Fruit fly (Drosophila melanogaster) whole organism, embryonic: ENCODE data around the gene MED28.

ENCODE experiments used
- BtbVII ChIP-seq: fragments of 200-800 bp; sonication (Bioruptor generic); optimal IDR thresholded peaks from 3 replicates; lab custom pipeline; 2017; ENCODE audit warnings: missing biosample characterization, mild to moderate bottlenecking, missing genetic modification characterization
- CG10274 ChIP-seq: fragments of 200-800 bp; sonication (Bioruptor generic); optimal IDR thresholded peaks from 3 replicates; lab custom pipeline; 2017; ENCODE audit warnings: missing biosample characterization, mild to moderate bottlenecking, missing genetic modification characterization
- CG11456 ChIP-seq: fragments of 200-800 bp; sonication (Bioruptor generic); IDR thresholded peaks from 3 replicates; pipeline ENCODE4 v1.3.6; 2022; ENCODE audit warnings: missing biosample characterization, missing genetic modification characterization
- CG12155 ChIP-seq: fragments of 200-800 bp; sonication (Bioruptor generic); optimal IDR thresholded peaks from 3 replicates; lab custom pipeline; 2016; ENCODE audit warnings: missing biosample characterization, missing genetic modification characterization
- CG12299 ChIP-seq: fragments of 200-800 bp; sonication (Bioruptor generic); optimal IDR thresholded peaks from 2 replicates; lab custom pipeline; 2018; ENCODE audit warnings: missing biosample characterization, mild to moderate bottlenecking, missing genetic modification characterization
- CG1233 ChIP-seq: fragments of 200-800 bp; sonication (Bioruptor generic); optimal IDR thresholded peaks from 4 replicates; lab custom pipeline; 2018; ENCODE audit warnings: missing biosample characterization, mild to moderate bottlenecking, missing genetic modification characterization
- CG13123 ChIP-seq: fragments of 200-800 bp; sonication (Bioruptor generic); optimal IDR thresholded peaks from 2 replicates; lab custom pipeline; 2016; ENCODE audit warnings: missing biosample characterization, missing genetic modification characterization
- CG14014 ChIP-seq: fragments of 200-800 bp; sonication (Bioruptor generic); IDR thresholded peaks from 2 replicates; pipeline ENCODE4 v1.3.6; 2022; ENCODE audit warnings: missing biosample characterization, missing genetic modification characterization
- CG2116 ChIP-seq: fragments of 200-800 bp; sonication (Bioruptor generic); optimal IDR thresholded peaks from 3 replicates; lab custom pipeline; 2018; ENCODE audit warnings: missing biosample characterization, mild to moderate bottlenecking, missing genetic modification characterization
- CG31441 ChIP-seq: fragments of 200-800 bp; sonication (Bioruptor generic); IDR thresholded peaks from 2 replicates; pipeline ENCODE4 v1.3.6; 2022; ENCODE audit warnings: missing biosample characterization, missing genetic modification characterization
- CG3995 ChIP-seq: fragments of 200-800 bp; sonication (Bioruptor generic); optimal IDR thresholded peaks from 3 replicates; lab custom pipeline; 2016; ENCODE audit warnings: missing biosample characterization, missing genetic modification characterization
- CG42726 ChIP-seq: fragments of 200-800 bp; sonication (Bioruptor generic); IDR thresholded peaks from 2 replicates; pipeline ENCODE4 v1.3.6; 2022; ENCODE audit warnings: missing biosample characterization, missing genetic modification characterization; ENCODE audit not compliant: partially characterized antibody
- CG6175 ChIP-seq: fragments of 200-800 bp; sonication (Bioruptor generic); IDR thresholded peaks from 3 replicates; pipeline ENCODE4 v1.3.6; 2022; ENCODE audit warnings: missing biosample characterization, missing genetic modification characterization
- CG7372 ChIP-seq: fragments of 200-800 bp; sonication (Bioruptor generic); IDR thresholded peaks from 2 replicates; pipeline ENCODE4 v1.3.6; 2022; ENCODE audit warnings: missing biosample characterization, missing genetic modification characterization
- CG7928 ChIP-seq: fragments of 200-800 bp; sonication (Bioruptor generic); optimal IDR thresholded peaks from 2 replicates; lab custom pipeline; 2017; ENCODE audit warnings: missing biosample characterization, mild to moderate bottlenecking, missing genetic modification characterization
- CG9932 ChIP-seq: fragments of 200-800 bp; sonication (Bioruptor generic); IDR thresholded peaks from 2 replicates; pipeline ENCODE4 v1.3.6; 2022; ENCODE audit warnings: missing biosample characterization, missing genetic modification characterization
- CkIIα-i1 ChIP-seq: fragments of 200-800 bp; sonication (Bioruptor generic); IDR thresholded peaks from 2 replicates; pipeline ENCODE4 v1.3.6; 2022; ENCODE audit warnings: missing biosample characterization, missing genetic modification characterization
- D19A ChIP-seq: fragments of 200-800 bp; optimal IDR thresholded peaks from 3 replicates; lab custom pipeline; 2019; ENCODE audit warnings: missing biosample characterization, mild to moderate bottlenecking, missing genetic modification characterization, moderate library complexity
- Dfd ChIP-seq, 2 experiments: fragments of >200 bp; optimal IDR thresholded peaks; 2 replicates each; lab custom pipeline; 2017; ENCODE audit warnings: missing biosample characterization in 2 of 2, missing genetic modification characterization in 2 of 2
- HLH3B ChIP-seq: fragments of 200-800 bp; sonication (Bioruptor generic); IDR thresholded peaks from 2 replicates; pipeline ENCODE4 v1.3.6; 2022; ENCODE audit warnings: missing biosample characterization, missing genetic modification characterization
- HmgD ChIP-seq: fragments of 200-800 bp; sonication (Bioruptor generic); optimal IDR thresholded peaks from 3 replicates; lab custom pipeline; 2016; ENCODE audit warnings: missing biosample characterization, missing genetic modification characterization
- Hmx ChIP-seq: fragments of 200-800 bp; sonication (Bioruptor generic); optimal IDR thresholded peaks from 2 replicates; lab custom pipeline; 2016; ENCODE audit warnings: missing biosample characterization, missing genetic modification characterization
- Meics ChIP-seq: fragments of 200-800 bp; sonication (Bioruptor generic); optimal IDR thresholded peaks from 2 replicates; lab custom pipeline; 2017; ENCODE audit warnings: missing biosample characterization, mild to moderate bottlenecking, missing genetic modification characterization
- NK7.1 ChIP-seq: fragments of 200-800 bp; sonication (Bioruptor generic); optimal IDR thresholded peaks from 3 replicates; lab custom pipeline; 2016; ENCODE audit warnings: missing biosample characterization, missing genetic modification characterization
- Nf-YB ChIP-seq: fragments of 200-800 bp; sonication (Bioruptor generic); optimal IDR thresholded peaks from 3 replicates; lab custom pipeline; 2019; ENCODE audit warnings: missing biosample characterization, mild to moderate bottlenecking, missing genetic modification characterization, moderate library complexity
- Oaz ChIP-seq: fragments of 200-800 bp; sonication (Bioruptor generic); IDR thresholded peaks from 2 replicates; pipeline ENCODE4 v1.3.6; 2022; ENCODE audit warnings: missing biosample characterization, missing genetic modification characterization
- Ptx1 ChIP-seq: fragments of 200-800 bp; sonication (Bioruptor generic); IDR thresholded peaks from 2 replicates; pipeline ENCODE4 v1.3.6; 2022; ENCODE audit warnings: missing biosample characterization, missing genetic modification characterization
- Side ChIP-seq: fragments of 200-800 bp; sonication (Bioruptor generic); optimal IDR thresholded peaks from 2 replicates; lab custom pipeline; 2016; ENCODE audit warnings: missing biosample characterization, missing genetic modification characterization
- TFAM ChIP-seq: fragments of 200-800 bp; sonication (Bioruptor generic); optimal IDR thresholded peaks from 2 replicates; lab custom pipeline; 2017; ENCODE audit warnings: missing biosample characterization, missing genetic modification characterization, inconsistent platforms
- ase ChIP-seq: fragments of 200-800 bp; sonication (Bioruptor generic); IDR thresholded peaks from 3 replicates; pipeline ENCODE4 v1.3.6; 2022; ENCODE audit warnings: missing biosample characterization, missing genetic modification characterization
- ci ChIP-seq: fragments of 200-800 bp; sonication (Bioruptor generic); IDR thresholded peaks from 3 replicates; pipeline ENCODE4 v1.3.6; 2022; ENCODE audit warnings: missing biosample characterization, missing genetic modification characterization
- dimm ChIP-seq: fragments of 200-800 bp; sonication (Bioruptor generic); IDR thresholded peaks from 2 replicates; pipeline ENCODE4 v1.3.6; 2022; ENCODE audit warnings: missing biosample characterization, missing genetic modification characterization
- fd102C ChIP-seq: fragments of 200-800 bp; sonication (Bioruptor generic); optimal IDR thresholded peaks from 2 replicates; lab custom pipeline; 2018; ENCODE audit warnings: missing biosample characterization, mild to moderate bottlenecking, missing genetic modification characterization, moderate library complexity
- gfzf ChIP-seq: fragments of 200-800 bp; sonication (Bioruptor generic); optimal IDR thresholded peaks from 2 replicates; lab custom pipeline; 2016; ENCODE audit warnings: missing biosample characterization, mild to moderate bottlenecking, missing genetic modification characterization, moderate library complexity
- gt ChIP-seq: fragments of 200-800 bp; sonication (Bioruptor generic); IDR thresholded peaks from 2 replicates; pipeline ENCODE4 v1.3.6; 2022; ENCODE audit warnings: missing biosample characterization, missing genetic modification characterization
- hb ChIP-seq: fragments of 200-800 bp; sonication (Bioruptor generic); IDR thresholded peaks from 3 replicates; pipeline ENCODE4 v1.3.6; 2022; ENCODE audit warnings: missing biosample characterization, missing genetic modification characterization; ENCODE audit not compliant: partially characterized antibody
- hbn ChIP-seq: fragments of 200-800 bp; sonication (Bioruptor generic); IDR thresholded peaks from 2 replicates; pipeline ENCODE4 v1.3.6; 2022; ENCODE audit warnings: missing biosample characterization, missing genetic modification characterization; ENCODE audit not compliant: partially characterized antibody
- kah ChIP-seq: fragments of 200-800 bp; sonication (Bioruptor generic); optimal IDR thresholded peaks from 2 replicates; lab custom pipeline; 2018; ENCODE audit warnings: missing biosample characterization, mild to moderate bottlenecking, missing genetic modification characterization
- lab ChIP-seq: fragments of 200-800 bp; sonication (Bioruptor generic); optimal IDR thresholded peaks from 3 replicates; lab custom pipeline; 2017; ENCODE audit warnings: missing biosample characterization, missing genetic modification characterization, mild to moderate bottlenecking, moderate library complexity, missing genetic modification reagents
- mirr ChIP-seq: fragments of 200-800 bp; sonication (Bioruptor generic); optimal IDR thresholded peaks from 3 replicates; lab custom pipeline; 2018; ENCODE audit warnings: missing biosample characterization, mild to moderate bottlenecking, missing genetic modification characterization
- nerfin-2 ChIP-seq: fragments of 200-800 bp; sonication (Bioruptor generic); IDR thresholded peaks from 2 replicates; pipeline ENCODE4 v1.3.6; 2022; ENCODE audit warnings: missing biosample characterization, missing genetic modification characterization; ENCODE audit not compliant: partially characterized antibody
- pan ChIP-seq, 4 experiments: fragments of >200 bp in 3 of 4; fragments of 200-800 bp in 1 of 4; sonication (Bioruptor generic) in 1 of 4; optimal IDR thresholded peaks in 3 of 4; IDR thresholded peaks in 1 of 4; 2 replicates each; pipeline versions ENCODE4 v1.3.6 to Lab custom; 2017 to 2022; ENCODE audit warnings: missing biosample characterization in 2 of 4, missing genetic modification characterization in 2 of 4, mixed read lengths in 1 of 4
- pb ChIP-seq: fragments of 200-800 bp; sonication (Bioruptor generic); optimal IDR thresholded peaks from 3 replicates; lab custom pipeline; 2016; ENCODE audit warnings: missing biosample characterization, missing genetic modification characterization
- pita ChIP-seq: fragments of 200-800 bp; sonication (Bioruptor generic); optimal IDR thresholded peaks from 2 replicates; lab custom pipeline; 2017; ENCODE audit warnings: missing biosample characterization, mild to moderate bottlenecking, missing genetic modification characterization
- pnt ChIP-seq: fragments of 200-800 bp; sonication (Bioruptor generic); optimal IDR thresholded peaks from 3 replicates; lab custom pipeline; 2016; ENCODE audit warnings: missing biosample characterization, missing genetic modification characterization
- pum ChIP-seq: fragments of 200-800 bp; sonication (Bioruptor generic); optimal IDR thresholded peaks from 2 replicates; lab custom pipeline; 2016; ENCODE audit warnings: missing biosample characterization, missing genetic modification characterization
- pzg ChIP-seq: fragments of 200-800 bp; sonication (Bioruptor generic); optimal IDR thresholded peaks from 3 replicates; lab custom pipeline; 2018; ENCODE audit warnings: missing biosample characterization, mild to moderate bottlenecking, missing genetic modification characterization, moderate library complexity
- row ChIP-seq: fragments of 200-800 bp; sonication (Bioruptor generic); IDR thresholded peaks from 3 replicates; pipeline ENCODE4 v1.3.6; 2022; ENCODE audit warnings: missing biosample characterization, missing genetic modification characterization
- sr ChIP-seq: fragments of 200-800 bp; sonication (Bioruptor generic); IDR thresholded peaks from 3 replicates; pipeline ENCODE4 v1.3.6; 2022; ENCODE audit warnings: missing biosample characterization, missing genetic modification characterization
- usp ChIP-seq: fragments of >200 bp; optimal IDR thresholded peaks from 2 replicates; lab custom pipeline; 2017; ENCODE audit warnings: missing biosample characterization, missing genetic modification characterization
- vfl ChIP-seq: fragments of 200-800 bp; sonication (Bioruptor generic); optimal IDR thresholded peaks from 2 replicates; lab custom pipeline; 2016; ENCODE audit warnings: missing biosample characterization, missing genetic modification characterization
- zen2 ChIP-seq: fragments of 200-800 bp; sonication (Bioruptor generic); IDR thresholded peaks from 3 replicates; pipeline ENCODE4 v1.3.6; 2022; ENCODE audit warnings: missing biosample characterization, missing genetic modification characterization; ENCODE audit not compliant: partially characterized antibody

MED28 gene

dm6 chr3R:25476744-25477143, at the start of gene MED28, which contains the start of gene CG4553 (continued):
- TF ChIP-seq Nf-YB = no peak
- TF ChIP-seq CG12299 (tag; lab: Kevin White, UChicago) = no peak
- no peak for TF ChIP-seq lab (GFP tag; lab: Kevin White, UChicago)
- TF ChIP-seq Meics (GFP tag; lab: Kevin White, UChicago) = no peak
- TF ChIP-seq pb (GFP tag; lab: Kevin White, UChicago) = no peak
- no peak for TF ChIP-seq dimm (GFP tag; lab: Robert Waterston, UW)
- TF ChIP-seq CG7928 = no peak
- TF ChIP-seq NK7.1 (GFP tag; lab: Kevin White, UChicago) = no peak
- no peak for TF ChIP-seq Dfd (GFP tag; optimal IDR thresholded peaks at IDR 0.05; lab: Kevin White, UChicago)
- TF ChIP-seq Side (GFP tag; lab: Kevin White, UChicago) = no peak
- no peak for TF ChIP-seq sr
- peak; percentile 82 for TF ChIP-seq CG2116
- TF ChIP-seq HLH3B (GFP tag; lab: Robert Waterston, UW) = no peak
- TF ChIP-seq CG1233 (GFP tag; lab: Kevin White, UChicago) = no peak
- TF ChIP-seq CG7372 (GFP tag; lab: Robert Waterston, UW) = no peak
- TF ChIP-seq mirr (GFP tag; lab: Kevin White, UChicago) = no peak
- no peak for TF ChIP-seq D19A
- TF ChIP-seq CG11456 (GFP tag; lab: Robert Waterston, UW) = no peak
- TF ChIP-seq row (GFP tag; lab: Robert Waterston, UW) = peak; percentile 15; the same call in 1 of the 3 replicates
- TF ChIP-seq Ptx1 (GFP tag; lab: Robert Waterston, UW) = no peak
- peak; percentile 19 for TF ChIP-seq CG3995 (GFP tag; lab: Kevin White, UChicago)
- TF ChIP-seq gt (GFP tag; lab: Robert Waterston, UW) = no peak
- no peak for TF ChIP-seq pan (optimal IDR thresholded peaks at IDR 0.05; lab: Kevin White, UChicago)
- TF ChIP-seq pan (GFP tag; optimal IDR thresholded peaks at IDR 0.05 in 1 of 2, IDR thresholded peaks at IDR 0.05 in 1 of 2) = no peak
- TF ChIP-seq CG10274 = no peak
- no peak for TF ChIP-seq CkIIα-i1 (GFP tag; lab: Robert Waterston, UW)
- TF ChIP-seq CG12155 (GFP tag; lab: Kevin White, UChicago) = no peak
- no peak for TF ChIP-seq ase
- no peak for TF ChIP-seq fd102C
- no peak for TF ChIP-seq BtbVII (GFP tag; lab: Kevin White, UChicago)
- no peak for TF ChIP-seq pnt (GFP tag; lab: Kevin White, UChicago)
- no peak for TF ChIP-seq ci (GFP tag; lab: Robert Waterston, UW)
- TF ChIP-seq HmgD (GFP tag; lab: Kevin White, UChicago) = no peak
- TF ChIP-seq vfl (GFP tag; lab: Kevin White, UChicago) = no peak
- peak; percentile 85 for TF ChIP-seq zen2 (GFP tag; lab: Robert Waterston, UW)
- TF ChIP-seq gfzf (GFP tag; lab: Kevin White, UChicago) = no peak
- no peak for TF ChIP-seq Hmx (GFP tag; lab: Kevin White, UChicago)
- TF ChIP-seq CG13123 (GFP tag; lab: Kevin White, UChicago) = no peak
- TF ChIP-seq CG6175 (GFP tag; lab: Robert Waterston, UW) = no peak
- no peak for TF ChIP-seq CG9932
- no peak for TF ChIP-seq kah (GFP tag; lab: Kevin White, UChicago)
- no peak for TF ChIP-seq CG31441 (GFP tag; lab: Robert Waterston, UW)
- no peak for TF ChIP-seq pum (GFP tag; lab: Kevin White, UChicago)
- no peak for TF ChIP-seq usp
- peak; percentile 74 for TF ChIP-seq nerfin-2 (GFP tag; lab: Robert Waterston, UW)
- peak; percentile 85 for TF ChIP-seq hbn (GFP tag; lab: Robert Waterston, UW)
- peak; percentile 66; the same call in 2 of the 3 replicates for TF ChIP-seq hb (GFP tag; lab: Robert Waterston, UW)
- TF ChIP-seq TFAM (GFP tag; lab: Kevin White, UChicago) = no peak
- no peak for TF ChIP-seq CG14014 (GFP tag; lab: Robert Waterston, UW)
- TF ChIP-seq pita (GFP tag; lab: Kevin White, UChicago) = no peak
- no peak for TF ChIP-seq Oaz (GFP tag; lab: Robert Waterston, UW)
- peak; percentile 64; the same call in 1 of the 2 replicates for TF ChIP-seq CG42726
- peak; percentile 50 for TF ChIP-seq pzg (GFP tag; lab: Kevin White, UChicago)
